Worm (Caenorhabditis elegans) whole organism, early embryonic: ENCODE data around the gene B0554.4.

Experiments
- B0310.2 ChIP-seq: sonication (generic microtip); optimal IDR thresholded peaks from 2 replicates; lab custom pipeline; 2016; ENCODE audit warnings: mild to moderate bottlenecking, missing genetic modification characterization, missing compliant biosample characterization
- F13C5.2 ChIP-seq: sonication (generic microtip); optimal IDR thresholded peaks from 2 replicates; lab custom pipeline; 2017; ENCODE audit warnings: mild to moderate bottlenecking, missing genetic modification characterization, inconsistent platforms, missing compliant biosample characterization
- aly-1 ChIP-seq: sonication (generic microtip); optimal IDR thresholded peaks from 2 replicates; lab custom pipeline; 2016; ENCODE audit warnings: missing genetic modification characterization, missing compliant biosample characterization
- ama-1 ChIP-seq: fragments of 150-350 bp; optimal IDR thresholded peaks from 2 replicates; lab custom pipeline; 2014
- ceh-13 ChIP-seq: fragments of 200-800 bp; sonication (Bioruptor generic); optimal IDR thresholded peaks from 2 replicates; lab custom pipeline; 2018; ENCODE audit warnings: mild to moderate bottlenecking, missing genetic modification characterization, missing compliant biosample characterization
- ceh-36 ChIP-seq: sonication (generic microtip); optimal IDR thresholded peaks from 2 replicates; lab custom pipeline; 2016; ENCODE audit warnings: missing genetic modification characterization, inconsistent platforms, missing compliant biosample characterization
- ets-7 ChIP-seq: sonication (generic microtip); optimal IDR thresholded peaks from 2 replicates; lab custom pipeline; 2016; ENCODE audit warnings: missing genotype, missing genetic modification characterization, missing compliant biosample characterization
- flt-1 ChIP-seq: fragments of 200-800 bp; sonication (Bioruptor generic); IDR thresholded peaks from 2 replicates; pipeline ENCODE4 v1.3.6; 2022; ENCODE audit warnings: missing genetic modification characterization, missing compliant biosample characterization
- hmbx-1 ChIP-seq: sonication (generic microtip); optimal IDR thresholded peaks from 2 replicates; lab custom pipeline; 2016; ENCODE audit warnings: mild to moderate bottlenecking, missing genetic modification characterization, missing compliant biosample characterization
- hmg-4 ChIP-seq: fragments of 200-800 bp; sonication (Bioruptor generic); optimal IDR thresholded peaks from 2 replicates; lab custom pipeline; 2018; ENCODE audit warnings: mild to moderate bottlenecking, missing genetic modification characterization, missing compliant biosample characterization
- hnd-1 ChIP-seq: sonication (generic microtip); optimal IDR thresholded peaks from 2 replicates; lab custom pipeline; 2016; ENCODE audit warnings: missing genetic modification characterization, missing compliant biosample characterization
- pes-1 ChIP-seq: fragments of 200-800 bp; sonication (Bioruptor generic); IDR thresholded peaks from 2 replicates; pipeline ENCODE4 v1.3.6; 2022; ENCODE audit warnings: missing genetic modification reagents, missing genetic modification characterization, missing compliant biosample characterization
- scrt-1 ChIP-seq: fragments of 200-800 bp; sonication (Bioruptor generic); IDR thresholded peaks from 2 replicates; pipeline ENCODE4 v1.3.6; 2022; ENCODE audit warnings: missing genetic modification characterization, missing compliant biosample characterization
- sea-1 ChIP-seq: fragments of 200-800 bp; sonication (Bioruptor generic); conservative IDR thresholded peaks from 2 replicates; pipeline ENCODE4 v1.3.6; 2022; ENCODE audit warnings: missing genetic modification characterization, missing compliant biosample characterization
- tbx-11 ChIP-seq: fragments of 200-800 bp; sonication (Bioruptor generic); IDR thresholded peaks from 2 replicates; pipeline ENCODE4 v1.3.6; 2022; ENCODE audit warnings: missing genetic modification characterization, missing compliant biosample characterization
- tbx-37 ChIP-seq: fragments of 200-800 bp; sonication (Bioruptor generic); conservative IDR thresholded peaks from 2 replicates; pipeline ENCODE4 v1.3.6; 2022; ENCODE audit warnings: missing genetic modification reagents, missing genetic modification characterization, missing compliant biosample characterization
- tra-4 ChIP-seq: sonication (generic microtip); optimal IDR thresholded peaks from 2 replicates; lab custom pipeline; 2017; ENCODE audit warnings: missing genetic modification characterization, missing compliant biosample characterization

B0554.4 gene

DNA sequence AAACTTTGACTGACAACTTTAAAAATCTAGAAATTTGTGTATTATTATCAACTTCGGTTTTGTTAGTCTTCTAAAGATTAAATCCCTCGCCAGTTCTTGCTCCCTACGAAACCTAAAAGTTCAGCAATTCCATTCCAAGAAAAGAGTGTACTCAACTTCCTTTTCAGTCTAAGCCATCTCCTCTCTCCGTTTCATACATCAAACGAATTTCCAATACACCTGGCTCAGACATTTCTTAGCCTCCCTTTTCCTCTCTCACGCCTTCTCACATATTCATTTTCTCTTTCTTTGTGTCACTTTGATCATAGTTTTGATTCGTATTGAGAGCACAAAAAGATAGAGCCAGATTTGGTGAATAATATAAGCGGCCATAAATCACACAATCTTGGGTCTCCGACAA is 32.6 kb upstream of the B0554.4 start, which contains the start of gene nhr-253:
Gene nhr-253, plus strand, starts transcription at position 285 of the 400 bp plus-strand sequence.
- no peak for TF ChIP-seq sea-1 (GFP tag; lab: Robert Waterston, UW)
- no peak for TF ChIP-seq flt-1 (GFP tag; lab: Robert Waterston, UW)
- TF ChIP-seq scrt-1 (GFP tag; lab: Robert Waterston, UW) = no peak
- no peak for TF ChIP-seq hmbx-1 (tag; lab: Kevin White, UChicago)
- TF ChIP-seq ceh-13 (GFP tag; lab: Kevin White, UChicago) = no peak
- no peak for TF ChIP-seq ama-1 (lab: Kevin White, UChicago)
- no peak for TF ChIP-seq hnd-1 (tag; lab: Kevin White, UChicago)

DNA sequence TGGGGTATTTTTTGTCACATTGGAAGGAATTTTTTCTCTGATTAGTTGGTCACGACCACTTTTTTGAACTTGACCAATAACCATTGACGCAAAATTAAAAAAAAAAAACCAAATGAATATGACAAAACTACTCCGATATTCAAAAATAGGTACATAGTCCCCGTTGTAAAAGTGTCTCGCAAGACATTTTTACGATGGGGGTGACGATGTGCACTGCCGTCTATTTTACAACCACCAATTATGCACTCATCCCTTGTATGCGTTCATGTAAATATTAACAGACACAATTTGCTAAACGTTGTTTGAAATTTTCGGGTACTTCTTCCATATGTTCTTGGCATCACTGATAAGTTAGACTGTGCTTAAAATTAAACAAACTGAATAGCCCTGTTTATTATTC is 29.2 kb upstream of the B0554.4 start, which contains the start of gene scl-27:
Gene scl-27, plus strand, starts transcription at position 301 of the 400 bp plus-strand sequence.
- no peak for TF ChIP-seq pes-1

DNA sequence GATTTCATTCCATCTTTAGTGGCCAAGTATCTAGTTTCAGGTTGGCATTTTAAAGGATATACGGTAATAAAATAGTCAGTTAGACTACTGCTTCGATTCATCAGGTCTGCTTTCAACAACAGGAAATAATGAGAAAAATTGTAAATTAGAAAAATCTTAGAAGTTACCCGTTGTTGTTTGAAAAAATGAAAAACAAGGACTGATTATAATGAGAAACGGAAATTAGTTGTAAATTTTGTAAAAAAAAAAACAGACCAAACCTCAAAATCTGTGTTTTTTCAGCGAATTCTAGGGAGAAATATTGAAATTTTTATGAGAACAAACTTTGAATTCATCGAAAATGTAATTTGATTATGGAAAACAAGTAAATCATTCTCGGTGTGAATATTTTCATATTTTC is 25.9 kb upstream of the B0554.4 start, which contains the start of gene srh-62:
Gene srh-62, minus strand, starts transcription at position 101 of the 400 bp plus-strand sequence.
- TF ChIP-seq tra-4 (tag; lab: Kevin White, UChicago) = no peak
- no peak for TF ChIP-seq tbx-11 (GFP tag; lab: Robert Waterston, UW)
- no peak for TF ChIP-seq hmbx-1 (tag; lab: Kevin White, UChicago)
- no peak for TF ChIP-seq hnd-1 (tag; lab: Kevin White, UChicago)
- TF ChIP-seq F13C5.2 (tag; lab: Kevin White, UChicago) = no peak
- no peak for TF ChIP-seq ceh-36 (tag; lab: Kevin White, UChicago)
- TF ChIP-seq pes-1 = no peak
- no peak for TF ChIP-seq sea-1 (GFP tag; lab: Robert Waterston, UW)
- TF ChIP-seq ama-1 (lab: Kevin White, UChicago) = no peak
- TF ChIP-seq ets-7 (tag; lab: Kevin White, UChicago) = no peak
- TF ChIP-seq scrt-1 (GFP tag; lab: Robert Waterston, UW) = no peak
- TF ChIP-seq aly-1 = no peak
- TF ChIP-seq B0310.2 (tag; lab: Kevin White, UChicago) = no peak
- no peak for TF ChIP-seq flt-1 (GFP tag; lab: Robert Waterston, UW)
- TF ChIP-seq ceh-13 (GFP tag; lab: Kevin White, UChicago) = no peak
- TF ChIP-seq hmg-4 (GFP tag; lab: Kevin White, UChicago) = no peak

- TF ChIP-seq ceh-13 (GFP tag; lab: Kevin White, UChicago) (no peak), sea-1 (GFP tag; lab: Robert Waterston, UW) (no peak)
Measured at ce11 chrV:404210-404669, 24.7 kb upstream of the B0554.4 start, which contains the start of gene nhr-252. Gene nhr-252 (plus strand): TSS chrV:404619.

ce11 chrV:412820-413219 is 16.1 kb upstream of the B0554.4 start:
- TF ChIP-seq F13C5.2 (tag; lab: Kevin White, UChicago) = no peak
- TF ChIP-seq hmbx-1 (tag; lab: Kevin White, UChicago) = no peak
- TF ChIP-seq B0310.2 (tag; lab: Kevin White, UChicago) = no peak
- TF ChIP-seq ama-1 (lab: Kevin White, UChicago) = no peak
- TF ChIP-seq ets-7 (tag; lab: Kevin White, UChicago) = no peak
- no peak for TF ChIP-seq hnd-1 (tag; lab: Kevin White, UChicago)
- no peak for TF ChIP-seq pes-1
- TF ChIP-seq flt-1 (GFP tag; lab: Robert Waterston, UW) = no peak
- TF ChIP-seq tbx-37 (GFP tag; lab: Robert Waterston, UW) = no peak
- TF ChIP-seq sea-1 (GFP tag; lab: Robert Waterston, UW) = no peak
- no peak for TF ChIP-seq tbx-11 (GFP tag; lab: Robert Waterston, UW)
- TF ChIP-seq ceh-13 (GFP tag; lab: Kevin White, UChicago) = no peak
- TF ChIP-seq tra-4 (tag; lab: Kevin White, UChicago) = no peak
- TF ChIP-seq hmg-4 (GFP tag; lab: Kevin White, UChicago) = no peak
- no peak for TF ChIP-seq ceh-36 (tag; lab: Kevin White, UChicago)
- TF ChIP-seq scrt-1 (GFP tag; lab: Robert Waterston, UW) = no peak
- TF ChIP-seq aly-1 = no peak

DNA sequence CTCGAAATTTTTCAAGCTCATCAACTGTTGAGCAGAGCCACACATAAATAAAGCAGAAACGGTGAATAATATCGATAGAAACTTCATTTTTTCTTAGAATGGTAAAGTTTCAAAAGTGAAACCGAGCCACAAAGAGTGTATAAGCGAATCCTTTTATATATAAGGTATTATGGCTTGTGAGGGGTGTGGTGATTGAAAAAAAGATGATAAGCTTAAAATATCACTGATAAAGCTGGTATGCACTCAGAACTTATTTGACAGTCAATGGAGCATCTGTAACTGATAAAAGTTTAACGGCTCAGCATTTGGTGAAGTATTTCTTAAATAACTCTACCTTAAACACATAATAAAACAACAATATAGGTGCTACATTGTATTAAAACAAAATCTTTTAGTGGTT is 14.3 kb upstream of the B0554.4 start, which contains the start of gene dod-19:
Gene dod-19, minus strand, starts transcription at position 130 of the 400 bp plus-strand sequence.
- TF ChIP-seq tra-4 (tag; lab: Kevin White, UChicago) = no peak
- TF ChIP-seq hmg-4 (GFP tag; lab: Kevin White, UChicago) = no peak
- TF ChIP-seq ets-7 (tag; lab: Kevin White, UChicago) = no peak
- TF ChIP-seq aly-1 = no peak
- no peak for TF ChIP-seq hmbx-1 (tag; lab: Kevin White, UChicago)
- TF ChIP-seq F13C5.2 (tag; lab: Kevin White, UChicago) = no peak
- no peak for TF ChIP-seq tbx-37 (GFP tag; lab: Robert Waterston, UW)
- TF ChIP-seq pes-1 = no peak
- TF ChIP-seq ceh-36 (tag; lab: Kevin White, UChicago) = no peak
- no peak for TF ChIP-seq tbx-11 (GFP tag; lab: Robert Waterston, UW)
- TF ChIP-seq scrt-1 (GFP tag; lab: Robert Waterston, UW) = no peak
- TF ChIP-seq ceh-13 (GFP tag; lab: Kevin White, UChicago) = no peak
- no peak for TF ChIP-seq flt-1 (GFP tag; lab: Robert Waterston, UW)
- no peak for TF ChIP-seq ama-1 (lab: Kevin White, UChicago)
- TF ChIP-seq hnd-1 (tag; lab: Kevin White, UChicago) = no peak
- TF ChIP-seq B0310.2 (tag; lab: Kevin White, UChicago) = no peak
- TF ChIP-seq sea-1 (GFP tag; lab: Robert Waterston, UW) = no peak

DNA sequence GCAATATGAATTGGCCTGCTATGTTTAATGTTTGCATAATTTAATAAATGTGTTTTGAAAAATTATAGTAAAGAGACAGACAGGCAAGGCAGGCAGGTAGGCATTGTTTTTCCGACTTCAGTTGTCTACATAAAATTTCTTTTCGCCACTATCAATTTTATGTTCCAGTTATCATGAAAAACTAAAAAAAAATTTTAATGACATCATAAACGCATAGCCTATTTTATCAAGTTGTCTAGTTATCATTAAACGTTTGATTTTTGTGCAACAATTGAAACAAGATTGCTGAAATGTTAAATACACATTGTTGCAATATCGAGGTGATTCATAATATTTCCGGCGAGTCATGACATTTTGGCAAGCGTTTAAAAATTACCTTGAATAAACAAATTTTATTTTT is 13.9 kb upstream of the B0554.4 start:
- TF ChIP-seq hnd-1 (tag; lab: Kevin White, UChicago) = no peak
- TF ChIP-seq sea-1 (GFP tag; lab: Robert Waterston, UW) = no peak
- TF ChIP-seq tbx-37 (GFP tag; lab: Robert Waterston, UW) = no peak
- TF ChIP-seq hmbx-1 (tag; lab: Kevin White, UChicago) = no peak
- no peak for TF ChIP-seq ceh-13 (GFP tag; lab: Kevin White, UChicago)
- TF ChIP-seq ets-7 (tag; lab: Kevin White, UChicago) = no peak
- no peak for TF ChIP-seq scrt-1 (GFP tag; lab: Robert Waterston, UW)
- TF ChIP-seq ceh-36 (tag; lab: Kevin White, UChicago) = no peak
- no peak for TF ChIP-seq aly-1
